Worm (Caenorhabditis elegans) whole organism, L2 larva: ENCODE data around the gene sec-15.

Experiments
- nhr-10 ChIP-seq: sonication (generic microtip); optimal IDR thresholded peaks from 2 replicates; lab custom pipeline; 2017; ENCODE audit warnings: missing biosample characterization, missing genetic modification characterization
- ztf-11 ChIP-seq: sonication (generic microtip); optimal IDR thresholded peaks from 2 replicates; lab custom pipeline; 2017; ENCODE audit warnings: missing biosample characterization, missing genetic modification characterization

DNA sequence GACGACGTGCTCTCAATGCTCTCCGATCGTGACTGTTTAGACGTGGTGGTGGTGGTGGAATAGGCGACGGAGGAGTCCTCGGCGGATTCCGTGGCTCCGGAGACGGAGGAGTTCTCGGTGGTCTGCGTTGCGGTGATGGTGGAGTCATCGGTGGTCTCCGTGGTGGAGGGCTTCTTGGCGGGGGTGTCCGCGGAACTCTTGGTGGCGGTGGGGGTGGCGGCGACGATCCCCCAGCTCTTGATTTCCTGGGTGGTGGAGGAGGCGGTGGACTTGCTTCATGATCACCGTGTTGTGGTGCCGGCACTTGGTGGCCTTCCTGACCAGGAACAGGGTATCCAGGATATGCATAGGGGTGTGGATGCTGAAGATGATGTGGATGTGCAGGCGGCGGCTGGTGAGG is 30.0 kb downstream of the sec-15 start:
- TF ChIP-seq ztf-11 (no peak), nhr-10 (tag; lab: Kevin White, UChicago) (no peak)
